Worm (Caenorhabditis elegans) whole organism, L4 larva: ENCODE data around the gene F44E2.4.

Experiments used
- F10B5.3 ChIP-seq: sonication (generic microtip); optimal IDR thresholded peaks from 2 replicates; lab custom pipeline; 2016; ENCODE audit warnings: mild to moderate bottlenecking, missing genetic modification characterization, missing compliant biosample characterization
- F26F4.8 ChIP-seq: fragments of 200-800 bp; sonication (Bioruptor generic); conservative IDR thresholded peaks from 2 replicates; pipeline ENCODE4 v1.3.6; 2022; ENCODE audit warnings: missing genetic modification characterization, missing compliant biosample characterization
- F44E2.7 ChIP-seq: fragments of 200-800 bp; sonication (Bioruptor generic); IDR thresholded peaks from 2 replicates; pipeline ENCODE4 v2.1.2; 2022; ENCODE audit warnings: missing genetic modification characterization, missing compliant biosample characterization
- Y75B8A.6 ChIP-seq: fragments of 200-800 bp; sonication (Bioruptor generic); IDR thresholded peaks from 2 replicates; pipeline ENCODE4 v1.3.6; 2022; ENCODE audit warnings: missing genetic modification reagents, missing genetic modification characterization, missing compliant biosample characterization
- aha-1 ChIP-seq: fragments of 150-350 bp; peaks from one replicate; lab custom pipeline; 2014; ENCODE audit warnings: missing biosample characterization, missing genetic modification characterization
- aly-2 ChIP-seq: sonication (generic microtip); optimal IDR thresholded peaks from 2 replicates; lab custom pipeline; 2018; ENCODE audit warnings: missing biosample characterization, missing genetic modification characterization
- attf-4 ChIP-seq: sonication (generic microtip); optimal IDR thresholded peaks from 3 replicates; lab custom pipeline; 2017; ENCODE audit warnings: missing biosample characterization, missing genetic modification characterization
- ceh-28 ChIP-seq: fragments of 150-350 bp; optimal IDR thresholded peaks from 2 replicates; lab custom pipeline; 2014; ENCODE audit warnings: missing biosample characterization, missing genetic modification reagents, missing genetic modification characterization
- ceh-44 ChIP-seq: fragments of 200-800 bp; sonication (Bioruptor generic); IDR thresholded peaks from 2 replicates; pipeline ENCODE4 v1.3.6; 2022; ENCODE audit warnings: missing genetic modification reagents, missing genetic modification characterization, missing compliant biosample characterization
- ceh-62 ChIP-seq: sonication (generic microtip); optimal IDR thresholded peaks from 2 replicates; lab custom pipeline; 2017; ENCODE audit warnings: missing biosample characterization, missing genetic modification characterization
- ceh-82 ChIP-seq: sonication (generic microtip); optimal IDR thresholded peaks from 2 replicates; lab custom pipeline; 2017; ENCODE audit warnings: missing biosample characterization, missing genetic modification characterization
- ces-1 ChIP-seq: fragments of 150-350 bp; sonication (generic microtip); optimal IDR thresholded peaks from 4 replicates; lab custom pipeline; 2014; ENCODE audit warnings: missing biosample characterization, missing genetic modification reagents, missing genetic modification characterization
- ctbp-1 ChIP-seq: fragments of 200-800 bp; sonication (Bioruptor generic); IDR thresholded peaks from 2 replicates; pipeline ENCODE4 v1.3.6; 2022; ENCODE audit warnings: missing genetic modification reagents, missing genetic modification characterization, missing compliant biosample characterization
- daf-19 ChIP-seq: fragments of 200-800 bp; sonication (Bioruptor generic); conservative IDR thresholded peaks from 2 replicates; pipeline ENCODE4 v1.3.6; 2022; ENCODE audit warnings: missing genetic modification characterization, missing compliant biosample characterization
- dmd-9 ChIP-seq: fragments of 200-800 bp; sonication (Bioruptor generic); IDR thresholded peaks from 2 replicates; pipeline ENCODE4 v1.3.6; 2022; ENCODE audit warnings: missing genetic modification reagents, missing genetic modification characterization, missing compliant biosample characterization
- dpl-1 ChIP-seq: fragments of 150-350 bp; optimal IDR thresholded peaks from 2 replicates; lab custom pipeline; 2014; ENCODE audit warnings: missing biosample characterization, missing genetic modification reagents, missing genetic modification characterization
- egl-43 ChIP-seq: fragments of 200-800 bp; sonication (Bioruptor generic); IDR thresholded peaks from 2 replicates; pipeline ENCODE4 v1.3.6; 2022; ENCODE audit warnings: missing genetic modification reagents, missing genetic modification characterization, missing compliant biosample characterization
- fkh-10 ChIP-seq: fragments of 150-350 bp; optimal IDR thresholded peaks from 2 replicates; lab custom pipeline; 2014; ENCODE audit warnings: missing biosample characterization, missing genetic modification reagents, missing genetic modification characterization
- hif-1 ChIP-seq, 2 experiments: sonication (generic microtip); optimal IDR thresholded peaks; 2 replicates each; lab custom pipeline; 2016 to 2017; ENCODE audit warnings: missing compliant biosample characterization in 2 of 2, missing genetic modification characterization in 2 of 2, missing genetic modification reagents in 2 of 2, missing genotype in 2 of 2, mild to moderate bottlenecking in 1 of 2
- jun-1 ChIP-seq: fragments of 150-350 bp; optimal IDR thresholded peaks from 2 replicates; lab custom pipeline; 2014; ENCODE audit warnings: missing biosample characterization, missing genetic modification reagents, missing genetic modification characterization
- lim-7 ChIP-seq: fragments of 200-800 bp; sonication (Bioruptor generic); IDR thresholded peaks from 2 replicates; pipeline ENCODE4 v1.3.6; 2022; ENCODE audit warnings: missing genetic modification characterization, missing compliant biosample characterization
- lin-1 ChIP-seq: fragments of 200-800 bp; sonication (Bioruptor generic); IDR thresholded peaks from 2 replicates; pipeline ENCODE4 v1.3.6; 2022; ENCODE audit warnings: missing genetic modification reagents, missing genetic modification characterization, missing compliant biosample characterization
- lin-15B ChIP-seq: fragments of 150-350 bp; sonication (generic microtip); optimal IDR thresholded peaks from 3 replicates; lab custom pipeline; 2014; ENCODE audit warnings: missing biosample characterization, missing genetic modification characterization
- lin-38 ChIP-seq: fragments of 200-800 bp; sonication (Bioruptor generic); IDR thresholded peaks from 2 replicates; pipeline ENCODE4 v1.3.6; 2022; ENCODE audit warnings: missing genetic modification reagents, missing genetic modification characterization, missing compliant biosample characterization
- lsy-2 ChIP-seq, 2 experiments: fragments of 150-350 bp in 1 of 2; sonication (generic microtip) in 1 of 2; optimal IDR thresholded peaks; 2 replicates each; lab custom pipeline; 2014 to 2017; ENCODE audit warnings: missing biosample characterization in 2 of 2, missing genetic modification characterization in 2 of 2
- madf-5 ChIP-seq, 2 experiments: fragments of 200-800 bp; sonication (Bioruptor generic); IDR thresholded peaks; 2 replicates each; pipeline ENCODE4 v1.3.6; 2022; ENCODE audit warnings: missing compliant biosample characterization in 2 of 2, missing genetic modification characterization in 2 of 2
- mep-1 ChIP-seq: fragments of 150-350 bp; sonication (generic microtip); optimal IDR thresholded peaks from 3 replicates; lab custom pipeline; 2014; ENCODE audit warnings: missing biosample characterization, missing genetic modification characterization
- mxl-2 ChIP-seq: fragments of 200-800 bp; sonication (Bioruptor generic); conservative IDR thresholded peaks from 2 replicates; pipeline ENCODE4 v1.3.6; 2022; ENCODE audit warnings: missing genetic modification reagents, missing genetic modification characterization, missing compliant biosample characterization
- nhr-10 ChIP-seq: fragments of 150-350 bp; optimal IDR thresholded peaks from 2 replicates; lab custom pipeline; 2014; ENCODE audit warnings: missing biosample characterization, missing genetic modification characterization
- nhr-11 ChIP-seq: fragments of 150-350 bp; optimal IDR thresholded peaks from 2 replicates; lab custom pipeline; 2014; ENCODE audit warnings: missing biosample characterization, missing genetic modification characterization
- nhr-237 ChIP-seq: sonication (generic microtip); optimal IDR thresholded peaks from 2 replicates; lab custom pipeline; 2017; ENCODE audit warnings: missing biosample characterization, missing genetic modification characterization
- nhr-25 ChIP-seq: sonication (generic microtip); optimal IDR thresholded peaks from 2 replicates; lab custom pipeline; 2017; ENCODE audit warnings: missing genetic modification characterization, mild to moderate bottlenecking, missing compliant biosample characterization, antibody characterized with exemption, moderate library complexity, borderline replicate concordance; ENCODE audit not compliant: insufficient read depth
- saeg-2 ChIP-seq: fragments of 200-800 bp; sonication (Bioruptor generic); IDR thresholded peaks from 2 replicates; pipeline ENCODE4 v1.3.6; 2022; ENCODE audit warnings: missing genetic modification reagents, missing genetic modification characterization, missing compliant biosample characterization
- skn-1 ChIP-seq: fragments of 150-350 bp; optimal IDR thresholded peaks from 2 replicates; lab custom pipeline; 2014; ENCODE audit warnings: missing biosample characterization, missing genetic modification characterization
- snpc-1.2 ChIP-seq: fragments of 200-800 bp; sonication (Bioruptor generic); IDR thresholded peaks from 2 replicates; pipeline ENCODE4 v1.3.6; 2022; ENCODE audit warnings: missing genetic modification reagents, missing genetic modification characterization, missing compliant biosample characterization
- snpc-4 ChIP-seq: fragments of 150-350 bp; optimal IDR thresholded peaks from 2 replicates; lab custom pipeline; 2014; ENCODE audit warnings: missing biosample characterization, missing genetic modification characterization
- spr-1 ChIP-seq: sonication (generic microtip); optimal IDR thresholded peaks from 2 replicates; lab custom pipeline; 2016; ENCODE audit warnings: mild to moderate bottlenecking, missing genetic modification characterization, missing compliant biosample characterization
- spr-3 ChIP-seq: fragments of 200-800 bp; sonication (Bioruptor generic); optimal IDR thresholded peaks from 2 replicates; lab custom pipeline; 2018; ENCODE audit warnings: mild to moderate bottlenecking, missing genetic modification characterization, missing compliant biosample characterization
- tag-97 ChIP-seq: fragments of 200-800 bp; sonication (Bioruptor generic); IDR thresholded peaks from 2 replicates; pipeline ENCODE4 v1.3.6; 2022; ENCODE audit warnings: missing genetic modification characterization, missing compliant biosample characterization
- tra-1 ChIP-seq: fragments of 200-800 bp; sonication (Bioruptor generic); IDR thresholded peaks from 2 replicates; pipeline ENCODE4 v1.3.6; 2022; ENCODE audit warnings: missing genetic modification reagents, missing genetic modification characterization, missing compliant biosample characterization
- unc-39 ChIP-seq: sonication (generic microtip); optimal IDR thresholded peaks from 2 replicates; lab custom pipeline; 2017; ENCODE audit warnings: missing biosample characterization, missing genetic modification characterization
- zfp-2 ChIP-seq: sonication (generic microtip); optimal IDR thresholded peaks from 2 replicates; lab custom pipeline; 2016; ENCODE audit warnings: mild to moderate bottlenecking, missing genetic modification characterization, missing compliant biosample characterization
- zfp-3 ChIP-seq: fragments of 200-800 bp; sonication (Bioruptor generic); conservative IDR thresholded peaks from 2 replicates; pipeline ENCODE4 v1.3.6; 2022; ENCODE audit warnings: missing genetic modification reagents, missing genetic modification characterization, missing compliant biosample characterization
- zip-11 ChIP-seq: fragments of 200-800 bp; sonication (Bioruptor generic); IDR thresholded peaks from 2 replicates; pipeline ENCODE4 v1.3.6; 2022; ENCODE audit warnings: missing genetic modification characterization, missing compliant biosample characterization
- ztf-7 ChIP-seq: fragments of 150-350 bp; optimal IDR thresholded peaks from 2 replicates; lab custom pipeline; 2014; ENCODE audit warnings: missing biosample characterization, missing genetic modification characterization

The F44E2.4 gene

ce11 chrIII:8807246-8807645 lies 31.0 kb downstream of the F44E2.4 start, which contains the start of gene F54F2.7:
Gene F54F2.7, minus strand, starts transcription at chrIII:8807346.
- TF ChIP-seq attf-4 (tag; lab: Kevin White, UChicago) (no peak), jun-1 (tag; lab: Kevin White, UChicago) (no peak), fkh-10 (GFP tag; lab: Kevin White, UChicago) (no peak), snpc-1.2 (GFP tag; lab: Robert Waterston, UW) (no peak), spr-1 (no peak), daf-19 (GFP tag; lab: Robert Waterston, UW) (no peak), ceh-62 (tag; lab: Kevin White, UChicago) (no peak), Y75B8A.6 (GFP tag; lab: Robert Waterston, UW) (no peak), nhr-25 (tag; lab: Kevin White, UChicago) (no peak), zfp-2 (tag; lab: Kevin White, UChicago) (no peak), nhr-10 (tag; lab: Kevin White, UChicago) (no peak), lsy-2 (tag; optimal IDR thresholded peaks at IDR 0.05; lab: Kevin White, UChicago) (no peak), F44E2.7 (GFP tag; lab: Robert Waterston, UW) (no peak), mxl-2 (GFP tag; lab: Robert Waterston, UW) (no peak), madf-5 (GFP tag; IDR thresholded peaks at IDR 0.05; lab: Robert Waterston, UW) (no peak)

DNA sequence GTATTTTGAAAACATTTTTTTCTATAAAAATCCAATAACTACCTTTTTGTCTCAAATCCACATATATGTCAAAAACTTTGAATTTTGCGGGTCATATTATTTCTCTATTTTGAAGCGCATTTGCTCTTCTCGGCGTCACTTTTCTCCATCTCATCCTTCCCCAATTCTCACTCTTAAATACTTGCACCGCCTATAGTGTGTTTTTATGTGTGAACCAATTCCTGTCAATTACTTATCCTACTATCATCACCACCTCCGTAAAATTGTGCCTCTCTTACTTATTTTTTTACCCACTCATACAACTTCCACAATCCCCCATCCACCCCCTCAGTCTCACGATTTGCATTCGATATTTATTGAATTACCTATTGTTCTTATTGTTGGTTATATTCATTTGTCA lies 32.4 kb downstream of the F44E2.4 start:
- TF ChIP-seq tra-1 (GFP tag; lab: Robert Waterston, UW) (no peak), lim-7 (GFP tag; lab: Robert Waterston, UW) (0 out of 2 replicates have a peak, but pooled peaks have one; percentile 47), aha-1 (tag; lab: Kevin White, UChicago) (peak; percentile 54), madf-5 (GFP tag; IDR thresholded peaks at IDR 0.05; lab: Robert Waterston, UW) (0 out of 4 replicates have a peak, but pooled peaks of 1 of the 2 experiments have one; percentile 20), saeg-2 (GFP tag; lab: Robert Waterston, UW) (no peak), lin-15B (tag; lab: Kevin White, UChicago) (no peak), lin-1 (GFP tag; lab: Robert Waterston, UW) (no peak), dmd-9 (GFP tag; lab: Robert Waterston, UW) (no peak), mep-1 (tag; lab: Kevin White, UChicago) (no peak), zip-11 (GFP tag; lab: Robert Waterston, UW) (no peak), skn-1 (no peak), F26F4.8 (GFP tag; lab: Robert Waterston, UW) (no peak), mxl-2 (GFP tag; lab: Robert Waterston, UW) (no peak), dpl-1 (GFP tag; lab: Kevin White, UChicago) (no peak), ceh-82 (tag; lab: Kevin White, UChicago) (no peak), lsy-2 (tag; optimal IDR thresholded peaks at IDR 0.05; lab: Kevin White, UChicago) (no peak), aly-2 (tag; lab: Kevin White, UChicago) (peak; percentile 33), nhr-11 (no peak), ces-1 (no peak), spr-3 (GFP tag; lab: Kevin White, UChicago) (no peak), nhr-10 (tag; lab: Kevin White, UChicago) (no peak)

DNA sequence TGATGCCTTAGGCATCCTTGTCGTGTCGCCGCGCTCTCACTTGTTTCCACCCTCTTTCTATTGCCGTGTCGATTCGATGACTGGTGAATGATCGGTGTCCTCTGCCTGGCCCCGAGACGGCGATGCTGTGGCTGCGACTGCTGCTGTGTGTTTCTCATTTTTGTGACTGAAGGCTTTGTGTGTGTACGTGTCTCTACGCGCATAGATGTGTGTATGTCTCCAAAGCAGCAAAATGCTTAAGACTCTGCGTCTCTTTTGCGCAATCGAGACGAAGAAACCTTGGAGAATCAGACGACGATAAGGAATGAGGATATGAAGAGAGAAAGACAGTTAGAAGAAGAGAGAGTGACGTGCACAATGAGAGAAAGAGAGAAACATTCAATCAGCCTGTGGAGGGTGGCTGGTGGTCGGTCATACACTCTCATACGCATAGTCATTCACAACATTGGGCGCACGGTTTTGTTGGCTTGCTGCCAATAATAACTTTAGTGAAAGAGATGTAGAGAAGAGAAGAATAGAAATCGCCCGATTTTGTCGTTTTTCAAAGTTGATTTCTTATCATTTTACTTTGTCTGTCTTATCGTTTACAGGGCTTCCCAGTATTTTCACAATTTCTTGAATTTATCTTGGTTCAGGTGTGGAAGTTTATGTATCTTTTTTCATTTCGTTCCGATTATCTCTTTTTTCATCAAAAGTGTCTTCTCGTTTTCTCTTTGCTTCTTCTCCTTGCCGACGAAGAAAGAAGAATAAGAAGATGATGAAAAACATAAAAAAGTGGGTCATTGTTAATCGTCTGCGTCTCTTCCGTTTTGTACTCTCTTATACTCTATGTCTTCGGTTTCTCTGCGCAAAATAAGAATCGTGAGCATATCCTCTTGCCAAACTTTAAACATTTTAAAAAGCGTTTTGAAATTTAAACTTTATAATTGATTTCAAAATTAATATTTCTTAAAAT lies 36.1 kb downstream of the F44E2.4 start:
- TF ChIP-seq nhr-237 (tag; lab: Kevin White, UChicago) (peak; percentile 26), ceh-44 (GFP tag; lab: Robert Waterston, UW) (peak; percentile 55; the same call in 1 of the 2 replicates), tag-97 (GFP tag; lab: Robert Waterston, UW) (no peak), ceh-62 (tag; lab: Kevin White, UChicago) (no peak), F10B5.3 (tag; lab: Kevin White, UChicago) (peak; percentile 69), snpc-4 (tag; lab: Kevin White, UChicago) (peak; percentile 7), egl-43 (GFP tag; lab: Robert Waterston, UW) (peak; percentile 81), lin-38 (peak; percentile 68), ztf-7 (tag; lab: Kevin White, UChicago) (peak; percentile 59), zfp-3 (GFP tag; lab: Robert Waterston, UW) (peak; percentile 59; the same call in 1 of the 2 replicates), ctbp-1 (GFP tag; lab: Robert Waterston, UW) (peak; percentile 83), mep-1 (tag; lab: Kevin White, UChicago) (peak; percentile 97), zfp-2 (tag; lab: Kevin White, UChicago) (no peak), hif-1 (tag; optimal IDR thresholded peaks at IDR 0.05; lab: Kevin White, UChicago) (peak; percentile 87 to 98), ceh-28 (tag; lab: Kevin White, UChicago) (peak; percentile 68), unc-39 (tag; lab: Kevin White, UChicago) (no peak), jun-1 (tag; lab: Kevin White, UChicago) (peak; percentile 94), skn-1 (no peak)
